Fruit fly (Drosophila melanogaster): ENCODE results near the gene CG32982.
A peak's percentile ranks its signal among the peaks of the same experiment; 100 is the strongest.

The CG32982 gene

dm6 chr2L:9176114-9176553 lies 50.6 kb downstream of the CG32982 start (continued):
- no peak for TF ChIP-seq Hr3 (GFP tag; optimal IDR thresholded peaks at IDR 0.05)
- TF ChIP-seq zfh1 (GFP tag; IDR thresholded peaks at IDR 0.05): peak; percentile 53; the same call in 1 of the 3 replicates
- TF ChIP-seq HLH4C (GFP tag; IDR thresholded peaks at IDR 0.05; ENCODE audit: partially characterized antibody): no peak
- no peak for TF ChIP-seq tgo (GFP tag; IDR thresholded peaks at IDR 0.05)
- no peak for TF ChIP-seq Atf3 (GFP tag; optimal IDR thresholded peaks at IDR 0.05)
- no peak for TF ChIP-seq lmd (GFP tag; IDR thresholded peaks at IDR 0.05)
- TF ChIP-seq Poxn (GFP tag; IDR thresholded peaks at IDR 0.05): no peak
- TF ChIP-seq CG12659 (GFP tag; optimal IDR thresholded peaks at IDR 0.05): peak; percentile 24
- no peak for TF ChIP-seq CG3407 (GFP tag; optimal IDR thresholded peaks at IDR 0.05)
- TF ChIP-seq br (optimal IDR thresholded peaks at IDR 0.05): no peak
- no peak for TF ChIP-seq eyg (GFP tag; optimal IDR thresholded peaks at IDR 0.05)
- TF ChIP-seq CG17359 (tag; optimal IDR thresholded peaks at IDR 0.05): peak; percentile 6
- TF ChIP-seq CG7745 (tag; optimal IDR thresholded peaks at IDR 0.05): no peak
- TF ChIP-seq Med (GFP tag): peak; percentile 91
- TF ChIP-seq caup (GFP tag; optimal IDR thresholded peaks at IDR 0.05; ENCODE audit: severe bottlenecking): peak; percentile 55
- no peak for TF ChIP-seq ham (GFP tag; IDR thresholded peaks at IDR 0.05)
- no peak for TF ChIP-seq fd96Cb (tag; optimal IDR thresholded peaks at IDR 0.05)
- no peak for TF ChIP-seq nerfin-2 (GFP tag; IDR thresholded peaks at IDR 0.05; ENCODE audit: partially characterized antibody)
- TF ChIP-seq CG6854 (GFP tag; optimal IDR thresholded peaks at IDR 0.05): peak; percentile 76
- 0 out of 4 replicates have a peak, but pooled peaks have one; percentile 31 for TF ChIP-seq Gug (GFP tag; IDR thresholded peaks at IDR 0.05)
- TF ChIP-seq inv (GFP tag; IDR thresholded peaks at IDR 0.05; ENCODE audit: partially characterized antibody): no peak
- TF ChIP-seq CG11723 (GFP tag; optimal IDR thresholded peaks at IDR 0.05): no peak
- TF ChIP-seq Jarid2 (GFP tag; optimal IDR thresholded peaks at IDR 0.05): peak; percentile 98
- peak; percentile 19 for TF ChIP-seq trem (tag; optimal IDR thresholded peaks at IDR 0.05)
- TF ChIP-seq sd (tag; optimal IDR thresholded peaks at IDR 0.05): no peak
- TF ChIP-seq sens-2 (GFP tag; IDR thresholded peaks at IDR 0.05): 0 out of 2 replicates have a peak, but pooled peaks have one; percentile 5
- peak; percentile 19 for TF ChIP-seq Mad (GFP tag; optimal IDR thresholded peaks at IDR 0.05)
- no peak for TF ChIP-seq pros (GFP tag; optimal IDR thresholded peaks at IDR 0.05)
- no peak for TF ChIP-seq CG5953 (GFP tag; IDR thresholded peaks at IDR 0.05)
- no peak for TF ChIP-seq Mrtf (GFP tag; IDR thresholded peaks at IDR 0.05)
- TF ChIP-seq sna (GFP tag; IDR thresholded peaks at IDR 0.05; ENCODE audit: partially characterized antibody): peak; percentile 48; the same call in 1 of the 2 replicates
- peak; percentile 29 for TF ChIP-seq pb (GFP tag; optimal IDR thresholded peaks at IDR 0.05)
- 0 out of 2 replicates have a peak, but pooled peaks have one; percentile 51 for TF ChIP-seq CG17328 (GFP tag; IDR thresholded peaks at IDR 0.05)
- TF ChIP-seq CG17385 (GFP tag; optimal IDR thresholded peaks at IDR 0.05): peak; percentile 69
- 0 out of 2 replicates have a peak, but pooled peaks have one; percentile 28 for TF ChIP-seq ara (GFP tag; IDR thresholded peaks at IDR 0.05)
- peak; percentile 62; the same call in 1 of the 2 replicates for TF ChIP-seq seq (GFP tag; IDR thresholded peaks at IDR 0.05)
- TF ChIP-seq Sry-β (GFP tag; optimal IDR thresholded peaks at IDR 0.05): no peak
- no peak for TF ChIP-seq bab2 (GFP tag; optimal IDR thresholded peaks at IDR 0.05)
- no peak for TF ChIP-seq CG10147 (GFP tag; optimal IDR thresholded peaks at IDR 0.05)
- peak; percentile 8 to 52 for TF ChIP-seq Hr51 (GFP tag; optimal IDR thresholded peaks at IDR 0.05)
- peak; percentile 21 for TF ChIP-seq HmgD (GFP tag; optimal IDR thresholded peaks at IDR 0.05)
- TF ChIP-seq peb (GFP tag; IDR thresholded peaks at IDR 0.05): 0 out of 2 replicates have a peak, but pooled peaks have one; percentile 33
- no peak for TF ChIP-seq Bteb2 (GFP tag; optimal IDR thresholded peaks at IDR 0.05)
- peak; percentile 76 for TF ChIP-seq ci (GFP tag; IDR thresholded peaks at IDR 0.05)
- TF ChIP-seq grn (GFP tag; optimal IDR thresholded peaks at IDR 0.05): no peak

All from whole organism, embryonic.